Worm (Caenorhabditis elegans) whole organism, early embryonic: ENCODE data around the gene pgp-11.

Experiments
- B0310.2 ChIP-seq: sonication (generic microtip); optimal IDR thresholded peaks from 2 replicates; lab custom pipeline; 2016; ENCODE audit warnings: mild to moderate bottlenecking, missing genetic modification characterization, missing compliant biosample characterization
- F13C5.2 ChIP-seq: sonication (generic microtip); optimal IDR thresholded peaks from 2 replicates; lab custom pipeline; 2017; ENCODE audit warnings: mild to moderate bottlenecking, missing genetic modification characterization, inconsistent platforms, missing compliant biosample characterization
- ama-1 ChIP-seq: fragments of 150-350 bp; optimal IDR thresholded peaks from 2 replicates; lab custom pipeline; 2014
- hnd-1 ChIP-seq: sonication (generic microtip); optimal IDR thresholded peaks from 2 replicates; lab custom pipeline; 2016; ENCODE audit warnings: missing genetic modification characterization, missing compliant biosample characterization
- pes-1 ChIP-seq: fragments of 200-800 bp; sonication (Bioruptor generic); IDR thresholded peaks from 2 replicates; pipeline ENCODE4 v1.3.6; 2022; ENCODE audit warnings: missing genetic modification reagents, missing genetic modification characterization, missing compliant biosample characterization
- tbx-11 ChIP-seq: fragments of 200-800 bp; sonication (Bioruptor generic); IDR thresholded peaks from 2 replicates; pipeline ENCODE4 v1.3.6; 2022; ENCODE audit warnings: missing genetic modification characterization, missing compliant biosample characterization
- tbx-37 ChIP-seq: fragments of 200-800 bp; sonication (Bioruptor generic); conservative IDR thresholded peaks from 2 replicates; pipeline ENCODE4 v1.3.6; 2022; ENCODE audit warnings: missing genetic modification reagents, missing genetic modification characterization, missing compliant biosample characterization
- tra-4 ChIP-seq: sonication (generic microtip); optimal IDR thresholded peaks from 2 replicates; lab custom pipeline; 2017; ENCODE audit warnings: missing genetic modification characterization, missing compliant biosample characterization

ce11 chrII:7983454-7983853 lies 20.6 kb downstream of the pgp-11 start:
- TF ChIP-seq hnd-1 (tag; lab: Kevin White, UChicago) (no peak), tbx-11 (GFP tag; lab: Robert Waterston, UW) (no peak), ama-1 (lab: Kevin White, UChicago) (no peak), tbx-37 (GFP tag; lab: Robert Waterston, UW) (no peak), pes-1 (GFP tag; lab: Robert Waterston, UW) (no peak), tra-4 (tag; lab: Kevin White, UChicago) (no peak), B0310.2 (tag; lab: Kevin White, UChicago) (no peak), F13C5.2 (tag; lab: Kevin White, UChicago) (no peak)
